Worm (Caenorhabditis elegans) whole organism, L3 larva: ENCODE measurements around the gene F32D8.12.
A peak's percentile ranks its signal among the peaks of the same experiment; 100 is the strongest.

ENCODE experiments used
- R02D3.7 ChIP-seq: fragments of 150-350 bp; optimal IDR thresholded peaks from 2 replicates; lab custom pipeline; 2014; ENCODE audit warnings: missing biosample characterization, missing genetic modification characterization
- ZK546.5 ChIP-seq: sonication (generic microtip); optimal IDR thresholded peaks from 2 replicates; lab custom pipeline; 2017; ENCODE audit warnings: missing biosample characterization, missing genetic modification characterization
- aly-2 ChIP-seq: fragments of 150-350 bp; optimal IDR thresholded peaks from 2 replicates; lab custom pipeline; 2014; ENCODE audit warnings: missing biosample characterization, missing genetic modification characterization
- ama-1 ChIP-seq: fragments of 150-350 bp; optimal IDR thresholded peaks from 2 replicates; lab custom pipeline; 2018
- ceh-28 ChIP-seq: fragments of 150-350 bp; optimal IDR thresholded peaks from 2 replicates; lab custom pipeline; 2014; ENCODE audit warnings: missing biosample characterization, missing genetic modification reagents, missing genetic modification characterization
- ceh-82 ChIP-seq: fragments of 150-350 bp; optimal IDR thresholded peaks from 2 replicates; lab custom pipeline; 2014; ENCODE audit warnings: missing biosample characterization, missing genetic modification characterization
- egl-5 ChIP-seq: fragments of 150-350 bp; optimal IDR thresholded peaks from 2 replicates; lab custom pipeline; 2017; ENCODE audit warnings: missing biosample characterization, missing genetic modification reagents, missing genetic modification characterization, inconsistent platforms
- elt-1 ChIP-seq: fragments of 150-350 bp; optimal IDR thresholded peaks from 2 replicates; lab custom pipeline; 2014; ENCODE audit warnings: missing biosample characterization, missing genetic modification characterization
- elt-2 ChIP-seq: sonication (generic microtip); optimal IDR thresholded peaks from 2 replicates; lab custom pipeline; 2016; ENCODE audit warnings: missing genetic modification reagents, mild to moderate bottlenecking, missing genetic modification characterization, missing compliant biosample characterization
- elt-3 ChIP-seq, 3 experiments: fragments of 150-350 bp in 1 of 3; sonication (generic microtip) in 2 of 3; optimal IDR thresholded peaks; 2 replicates in 2 of 3; 4 replicates in 1 of 3; lab custom pipeline; 2014 to 2017; ENCODE audit warnings: missing biosample characterization in 3 of 3, missing genetic modification characterization in 3 of 3
- eor-1 ChIP-seq, 2 experiments: fragments of 150-350 bp; optimal IDR thresholded peaks; 2 replicates each; lab custom pipeline; 2014 to 2018; ENCODE audit warnings: missing biosample characterization in 2 of 2, missing genetic modification characterization in 2 of 2
- fkh-10 ChIP-seq: sonication (generic microtip); optimal IDR thresholded peaks from 2 replicates; lab custom pipeline; 2017; ENCODE audit warnings: missing biosample characterization, missing genetic modification reagents, missing genetic modification characterization
- hmg-11 ChIP-seq: sonication (generic microtip); optimal IDR thresholded peaks from 2 replicates; lab custom pipeline; 2016; ENCODE audit warnings: missing genetic modification characterization, missing compliant biosample characterization
- jun-1 ChIP-seq: fragments of 150-350 bp; optimal IDR thresholded peaks from 2 replicates; lab custom pipeline; 2014; ENCODE audit warnings: missing biosample characterization, missing genetic modification reagents, missing genetic modification characterization
- mdl-1 ChIP-seq: fragments of 150-350 bp; optimal IDR thresholded peaks from 2 replicates; lab custom pipeline; 2014; ENCODE audit warnings: missing biosample characterization, missing genetic modification characterization
- nfya-1 ChIP-seq: sonication (generic microtip); optimal IDR thresholded peaks from 2 replicates; lab custom pipeline; 2017; ENCODE audit warnings: missing genetic modification characterization, mild to moderate bottlenecking, missing compliant biosample characterization, antibody characterized with exemption, moderate library complexity; ENCODE audit not compliant: insufficient read depth
- nhr-11 ChIP-seq: fragments of 150-350 bp; optimal IDR thresholded peaks from 2 replicates; lab custom pipeline; 2014; ENCODE audit warnings: missing biosample characterization, missing genetic modification characterization
- nhr-23 ChIP-seq: fragments of 150-350 bp; optimal IDR thresholded peaks from 2 replicates; lab custom pipeline; 2014; ENCODE audit warnings: missing biosample characterization, missing genetic modification reagents, missing genetic modification characterization
- nhr-237 ChIP-seq: fragments of 150-350 bp; optimal IDR thresholded peaks from 2 replicates; lab custom pipeline; 2014; ENCODE audit warnings: missing biosample characterization, missing genetic modification characterization
- nhr-25 ChIP-seq: sonication (generic microtip); optimal IDR thresholded peaks from 2 replicates; lab custom pipeline; 2017; ENCODE audit warnings: missing biosample characterization, missing genetic modification characterization
- nhr-43 ChIP-seq: sonication (generic microtip); optimal IDR thresholded peaks from 2 replicates; lab custom pipeline; 2016; ENCODE audit warnings: mild to moderate bottlenecking, missing genetic modification characterization, missing compliant biosample characterization; ENCODE audit not compliant: poor library complexity, severe bottlenecking
- nhr-67 ChIP-seq: fragments of 150-350 bp; optimal IDR thresholded peaks from 2 replicates; lab custom pipeline; 2014; ENCODE audit warnings: missing biosample characterization, missing genetic modification characterization
- nhr-76 ChIP-seq: fragments of 150-350 bp; sonication (generic microtip); optimal IDR thresholded peaks from 5 replicates; lab custom pipeline; 2014; ENCODE audit warnings: missing biosample characterization, missing genetic modification characterization
- pha-4 ChIP-seq: fragments of 150-350 bp; optimal IDR thresholded peaks from 2 replicates; lab custom pipeline; 2014; ENCODE audit warnings: missing biosample characterization, missing genetic modification reagents, missing genetic modification characterization
- pqm-1 ChIP-seq: fragments of 150-350 bp; optimal IDR thresholded peaks from 2 replicates; lab custom pipeline; 2017; ENCODE audit warnings: missing biosample characterization, missing genetic modification characterization, inconsistent platforms
- sea-2 ChIP-seq: fragments of 150-350 bp; sonication (generic microtip); optimal IDR thresholded peaks from 4 replicates; lab custom pipeline; 2014; ENCODE audit warnings: missing biosample characterization, missing genetic modification reagents, missing genetic modification characterization
- snpc-4 ChIP-seq: fragments of 150-350 bp; optimal IDR thresholded peaks from 2 replicates; lab custom pipeline; 2014; ENCODE audit warnings: missing biosample characterization, missing genetic modification characterization
- tbx-2 ChIP-seq: sonication (generic microtip); optimal IDR thresholded peaks from 2 replicates; lab custom pipeline; 2016; ENCODE audit warnings: mild to moderate bottlenecking, missing genetic modification characterization, missing compliant biosample characterization
- unc-39 ChIP-seq: sonication (generic microtip); optimal IDR thresholded peaks from 4 replicates; lab custom pipeline; 2017; ENCODE audit warnings: missing biosample characterization, missing genetic modification characterization
- zag-1 ChIP-seq: fragments of 150-350 bp; optimal IDR thresholded peaks from 2 replicates; lab custom pipeline; 2014; ENCODE audit warnings: missing biosample characterization, missing genetic modification characterization
- ztf-4 ChIP-seq: fragments of 150-350 bp; optimal IDR thresholded peaks from 2 replicates; lab custom pipeline; 2014; ENCODE audit warnings: missing biosample characterization, missing genetic modification characterization

The F32D8.12 gene

DNA sequence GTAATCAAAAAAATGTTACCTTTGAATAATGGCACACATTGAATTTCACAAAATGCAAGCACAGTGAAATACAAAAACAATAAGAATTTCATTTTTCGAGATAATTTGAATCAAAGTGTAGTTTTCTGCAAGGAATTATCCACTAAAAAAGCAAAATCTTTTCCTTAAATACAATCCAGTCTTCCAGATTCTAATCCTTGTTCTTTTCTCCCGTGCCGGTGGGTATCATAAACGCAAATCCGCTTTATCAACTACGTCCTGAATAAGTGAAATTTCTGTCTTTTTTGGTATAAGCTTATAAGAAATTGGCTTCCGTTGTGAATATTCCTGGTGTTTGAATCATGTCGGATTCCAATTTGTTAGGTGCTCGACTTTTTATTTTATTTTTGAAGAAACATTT, 2.7 kb downstream of the F32D8.12 start:
- TF ChIP-seq aly-2 (tag; lab: Kevin White, UChicago): no peak
- TF ChIP-seq nhr-43 (tag; lab: Kevin White, UChicago): peak; percentile 23

- TF ChIP-seq nfya-1 (tag; lab: Kevin White, UChicago) (no peak), nhr-43 (tag; lab: Kevin White, UChicago) (peak; percentile 52), ama-1 (lab: Kevin White, UChicago) (peak; percentile 69)
Measured at ce11 chrV:10887564-10887963, 3.3 kb downstream of the F32D8.12 start.

ce11 chrV:10886405-10886887, 4.4 kb downstream of the F32D8.12 start, which contains the start of gene F32D8.3:
F32D8.3 (plus strand) TSS chrV:10886837.
- TF ChIP-seq unc-39 (tag; lab: Kevin White, UChicago) (no peak), nhr-43 (tag; lab: Kevin White, UChicago) (peak; percentile 35), zag-1 (tag; lab: Kevin White, UChicago) (no peak), elt-3 (tag; optimal IDR thresholded peaks at IDR 0.05; lab: Kevin White, UChicago) (peak in 1 of 3 experiments; percentile 19), nhr-23 (tag; lab: Kevin White, UChicago) (peak; percentile 3), nhr-25 (tag; lab: Kevin White, UChicago) (peak; percentile 55)

- no peak for TF ChIP-seq fkh-10
- TF ChIP-seq ztf-4: no peak
- TF ChIP-seq nhr-67 (tag; lab: Kevin White, UChicago): no peak
- TF ChIP-seq eor-1 (tag; optimal IDR thresholded peaks at IDR 0.05; lab: Kevin White, UChicago): no peak
- no peak for TF ChIP-seq snpc-4 (tag; lab: Kevin White, UChicago)
- TF ChIP-seq unc-39 (tag; lab: Kevin White, UChicago): no peak
- TF ChIP-seq, all 47 proteins: peak for 0
Measured at ce11 chrV:10883478-10883877, 7.3 kb downstream of the F32D8.12 start, which contains the start of gene F32D8.2. F32D8.2 (plus strand) TSS chrV:10883778.

DNA sequence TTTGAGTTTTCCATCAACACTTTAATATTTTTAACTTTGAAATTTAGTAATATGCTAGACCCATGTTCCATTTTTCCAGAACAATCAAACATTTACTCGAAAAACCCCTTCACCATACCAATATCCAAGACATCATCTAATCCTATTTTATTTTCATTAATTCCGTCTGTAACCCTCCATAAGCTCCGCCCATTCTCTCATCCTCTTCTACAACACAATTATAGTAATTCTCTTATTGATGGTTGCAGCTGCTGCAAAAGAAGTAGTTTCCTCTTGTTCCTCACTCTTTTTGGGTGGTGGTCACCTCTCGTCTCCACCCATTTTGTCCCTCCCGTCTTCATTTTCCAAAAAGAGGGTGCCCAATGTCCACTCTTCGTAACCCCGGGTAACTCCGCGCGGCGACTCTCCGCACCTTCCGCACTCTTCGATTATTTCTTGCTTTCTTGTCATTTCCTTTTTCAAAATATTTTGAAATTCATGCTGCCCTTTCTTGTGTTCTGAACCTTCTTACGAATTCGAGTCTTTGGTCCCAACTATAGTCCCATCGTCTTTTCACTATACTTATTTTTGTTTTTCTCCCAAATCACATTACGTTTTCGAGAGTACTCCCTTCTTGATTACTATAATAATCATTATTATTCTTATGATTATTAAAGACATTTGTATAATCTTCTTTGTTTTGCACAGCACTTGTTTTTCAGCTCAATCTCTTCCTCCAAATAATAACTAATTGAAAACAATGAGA, 10.5 kb downstream of the F32D8.12 start, which contains the start of gene F32D8.1:
Gene F32D8.1, plus strand, starts transcription at position 695 of the 745 bp plus-strand sequence.
- no peak for TF ChIP-seq R02D3.7
- no peak for TF ChIP-seq fkh-10
- no peak for TF ChIP-seq hmg-11 (tag; lab: Kevin White, UChicago)
- TF ChIP-seq mdl-1: no peak
- no peak for TF ChIP-seq ZK546.5 (tag; lab: Kevin White, UChicago)
- TF ChIP-seq eor-1 (tag; optimal IDR thresholded peaks at IDR 0.05; lab: Kevin White, UChicago): no peak
- TF ChIP-seq nfya-1 (tag; lab: Kevin White, UChicago): no peak
- no peak for TF ChIP-seq ceh-28
- TF ChIP-seq sea-2 (GFP tag; lab: Kevin White, UChicago): no peak
- no peak for TF ChIP-seq nhr-237 (tag; lab: Kevin White, UChicago)
- TF ChIP-seq nhr-43 (tag; lab: Kevin White, UChicago): no peak
- TF ChIP-seq egl-5 (tag; lab: Kevin White, UChicago): no peak
- TF ChIP-seq elt-1 (tag; lab: Kevin White, UChicago): no peak

DNA sequence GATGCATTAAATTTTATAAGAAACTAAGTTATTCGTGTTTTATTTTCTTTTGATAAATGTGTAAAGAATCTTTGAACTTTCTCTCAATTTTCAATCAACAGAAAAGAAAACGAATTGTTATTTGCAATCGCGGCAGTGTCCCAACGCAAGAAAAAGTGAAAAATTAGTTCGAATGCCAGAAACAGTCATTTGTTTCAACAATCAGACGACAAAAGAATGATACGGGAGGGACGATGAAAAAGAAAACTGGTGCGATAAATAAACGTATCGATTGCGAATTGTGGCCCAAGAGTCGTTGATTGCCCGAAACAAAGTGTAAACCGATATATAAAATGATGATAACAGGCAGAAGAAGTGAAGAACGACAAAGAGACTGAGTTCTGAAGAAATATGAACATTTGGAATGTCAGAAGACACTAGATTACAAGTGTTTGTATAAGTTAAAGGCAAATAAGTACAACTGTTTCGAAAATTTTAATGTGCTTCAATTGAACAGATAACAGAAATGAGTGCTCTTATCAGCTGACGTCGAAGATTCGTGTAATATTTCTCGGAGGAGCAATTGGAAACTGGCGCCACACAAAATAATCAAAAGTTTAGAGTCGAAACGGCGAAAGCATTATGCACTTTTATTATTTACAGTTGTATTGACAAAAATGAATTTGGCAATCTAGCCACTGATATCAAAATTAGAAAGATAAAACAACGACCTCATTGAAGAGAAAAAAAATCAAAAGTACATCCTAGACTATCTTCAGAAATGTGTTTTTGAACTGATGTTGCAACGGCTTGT, 12.8 kb downstream of the F32D8.12 start:
- TF ChIP-seq tbx-2 (tag; lab: Kevin White, UChicago): no peak
- TF ChIP-seq ztf-4: no peak
- no peak for TF ChIP-seq ama-1 (lab: Kevin White, UChicago)
- TF ChIP-seq pqm-1 (tag; lab: Kevin White, UChicago): peak; percentile 95
- TF ChIP-seq ceh-28: peak; percentile 6
- TF ChIP-seq nhr-11 (tag; lab: Kevin White, UChicago): no peak
- TF ChIP-seq elt-2 (tag; lab: Kevin White, UChicago): peak; percentile 97
- peak; percentile 51 for TF ChIP-seq pha-4 (tag; lab: Kevin White, UChicago)
- no peak for TF ChIP-seq nhr-237 (tag; lab: Kevin White, UChicago)
- TF ChIP-seq ceh-82 (tag; lab: Kevin White, UChicago): no peak
- TF ChIP-seq nhr-25 (tag; lab: Kevin White, UChicago): peak; percentile 10
- no peak for TF ChIP-seq nhr-76 (tag; lab: Kevin White, UChicago)
- no peak for TF ChIP-seq unc-39 (tag; lab: Kevin White, UChicago)
- no peak for TF ChIP-seq hmg-11 (tag; lab: Kevin White, UChicago)
- TF ChIP-seq jun-1 (tag; lab: Kevin White, UChicago): peak; percentile 36
